Fruit fly (Drosophila melanogaster): ENCODE data around the gene Rb97D.

DNA sequence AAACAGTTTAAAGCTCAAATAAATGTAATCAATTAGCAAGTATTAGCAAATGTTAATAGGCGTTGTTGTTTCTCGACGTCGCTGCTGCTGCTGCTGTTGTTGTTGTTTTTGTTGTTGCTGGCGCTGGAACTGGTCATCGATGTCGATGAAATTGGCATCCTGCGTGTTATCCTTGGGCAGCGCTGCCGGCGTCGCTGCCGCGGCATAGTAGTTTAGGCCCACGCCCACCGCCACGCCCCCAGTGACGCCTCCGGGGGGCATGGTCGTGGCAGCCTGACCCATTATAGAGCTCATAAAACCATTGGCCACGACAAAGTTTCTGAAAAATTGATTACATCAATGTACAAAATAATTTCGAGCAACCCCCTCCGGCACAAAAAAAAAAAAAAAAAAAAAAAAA is 1.3 kb upstream of the Rb97D start:
- no peak for TF ChIP-seq usp (GFP tag; optimal IDR thresholded peaks at IDR 0.05)
- TF ChIP-seq h (GFP tag; optimal IDR thresholded peaks at IDR 0.05), result no peak
- TF ChIP-seq psq (GFP tag; optimal IDR thresholded peaks at IDR 0.05), result no peak
- no peak for TF ChIP-seq pan (optimal IDR thresholded peaks at IDR 0.05)
- TF ChIP-seq sv (GFP tag; optimal IDR thresholded peaks at IDR 0.05), result no peak
- no peak for TF ChIP-seq Vsx2 (GFP tag; optimal IDR thresholded peaks at IDR 0.05; ENCODE audit: partially characterized antibody)
- no peak for TF ChIP-seq Abd-B (GFP tag; optimal IDR thresholded peaks at IDR 0.05)
- no peak for TF ChIP-seq GATAd (GFP tag; optimal IDR thresholded peaks at IDR 0.05)
- no peak for TF ChIP-seq ey (GFP tag; optimal IDR thresholded peaks at IDR 0.05)
